Worm (Caenorhabditis elegans) whole organism, late embryonic: Measurements from ENCODE around the gene C36C9.6.
"Not testable (repeated sequence)": the region's sequence is repeated elsewhere in the genome, so short reads cannot be mapped to it uniquely, and the experiment has no call there.

Experiments used
- C08G9.2 ChIP-seq: sonication (generic microtip); optimal IDR thresholded peaks from 2 replicates; lab custom pipeline; 2016; ENCODE audit warnings: mild to moderate bottlenecking, missing genetic modification characterization, moderate library complexity, missing compliant biosample characterization
- C38D4.7 ChIP-seq: fragments of 200-800 bp; sonication (Bioruptor generic); optimal IDR thresholded peaks from 2 replicates; lab custom pipeline; 2018; ENCODE audit warnings: mild to moderate bottlenecking, missing genetic modification characterization, moderate library complexity, missing compliant biosample characterization
- K02D7.2 ChIP-seq: sonication (generic microtip); optimal IDR thresholded peaks from 2 replicates; lab custom pipeline; 2017; ENCODE audit warnings: mild to moderate bottlenecking, missing genetic modification characterization, missing compliant biosample characterization
- K09A11.1 ChIP-seq: sonication (generic microtip); optimal IDR thresholded peaks from 2 replicates; lab custom pipeline; 2017; ENCODE audit warnings: antibody characterized with exemption, mild to moderate bottlenecking, missing genetic modification characterization, missing compliant biosample characterization; ENCODE audit not compliant: insufficient read depth
- T23F11.4 ChIP-seq: fragments of 200-800 bp; sonication (Bioruptor generic); optimal IDR thresholded peaks from 2 replicates; lab custom pipeline; 2018; ENCODE audit warnings: mild to moderate bottlenecking, missing genetic modification characterization, missing compliant biosample characterization
- Y22D7AL.16 ChIP-seq: sonication (generic microtip); optimal IDR thresholded peaks from 2 replicates; lab custom pipeline; 2016; ENCODE audit warnings: missing genetic modification characterization, missing compliant biosample characterization
- ahr-1 ChIP-seq: sonication (generic microtip); optimal IDR thresholded peaks from 2 replicates; lab custom pipeline; 2016; ENCODE audit warnings: missing genetic modification characterization, missing compliant biosample characterization
- ama-1 ChIP-seq: fragments of 150-350 bp; optimal IDR thresholded peaks from 2 replicates; lab custom pipeline; 2014
- ceh-2 ChIP-seq: sonication (generic microtip); optimal IDR thresholded peaks from 2 replicates; lab custom pipeline; 2016; ENCODE audit warnings: missing genotype, missing genetic modification characterization, missing compliant biosample characterization
- ceh-22 ChIP-seq: sonication (generic microtip); optimal IDR thresholded peaks from 2 replicates; lab custom pipeline; 2017; ENCODE audit warnings: missing biosample characterization, missing genetic modification characterization
- ceh-24 ChIP-seq: sonication (generic microtip); optimal IDR thresholded peaks from 2 replicates; lab custom pipeline; 2016; ENCODE audit warnings: mild to moderate bottlenecking, missing genetic modification characterization, missing compliant biosample characterization
- ceh-30 ChIP-seq: fragments of 150-350 bp; optimal IDR thresholded peaks from 2 replicates; lab custom pipeline; 2014; ENCODE audit warnings: missing biosample characterization, missing genetic modification characterization
- ceh-31 ChIP-seq: sonication (generic microtip); optimal IDR thresholded peaks from 2 replicates; lab custom pipeline; 2016; ENCODE audit warnings: missing genetic modification characterization, missing compliant biosample characterization
- ceh-34 ChIP-seq: sonication (generic microtip); optimal IDR thresholded peaks from 2 replicates; lab custom pipeline; 2016; ENCODE audit warnings: mild to moderate bottlenecking, missing genetic modification characterization, missing compliant biosample characterization
- ceh-45 ChIP-seq: fragments of 200-800 bp; sonication (Bioruptor generic); IDR thresholded peaks from 2 replicates; pipeline ENCODE4 v1.3.6; 2022; ENCODE audit warnings: missing genetic modification reagents, missing genetic modification characterization, missing compliant biosample characterization
- ceh-48 ChIP-seq: sonication (generic microtip); optimal IDR thresholded peaks from 2 replicates; lab custom pipeline; 2016; ENCODE audit warnings: missing genetic modification characterization, inconsistent platforms, missing compliant biosample characterization
- ceh-9 ChIP-seq: sonication (generic microtip); optimal IDR thresholded peaks from 2 replicates; lab custom pipeline; 2016; ENCODE audit warnings: mild to moderate bottlenecking, missing genetic modification characterization, inconsistent platforms, missing compliant biosample characterization
- elt-2 ChIP-seq: sonication (generic microtip); optimal IDR thresholded peaks from 2 replicates; lab custom pipeline; 2016; ENCODE audit warnings: missing genetic modification reagents, missing genetic modification characterization, missing compliant biosample characterization
- elt-4 ChIP-seq: sonication (generic microtip); optimal IDR thresholded peaks from 2 replicates; lab custom pipeline; 2016; ENCODE audit warnings: missing genetic modification characterization, missing compliant biosample characterization
- eyg-1 ChIP-seq: sonication (generic microtip); optimal IDR thresholded peaks from 2 replicates; lab custom pipeline; 2016; ENCODE audit warnings: missing genotype, missing genetic modification characterization, missing compliant biosample characterization
- fkh-10 ChIP-seq: fragments of 150-350 bp; optimal IDR thresholded peaks from 2 replicates; lab custom pipeline; 2014; ENCODE audit warnings: missing biosample characterization, missing genetic modification reagents, missing genetic modification characterization
- fkh-6 ChIP-seq: sonication (generic microtip); optimal IDR thresholded peaks from 2 replicates; lab custom pipeline; 2016; ENCODE audit warnings: missing genetic modification characterization, missing compliant biosample characterization
- hlh-13 ChIP-seq: fragments of 200-800 bp; sonication (Bioruptor generic); optimal IDR thresholded peaks from 2 replicates; lab custom pipeline; 2018; ENCODE audit warnings: mild to moderate bottlenecking, missing genetic modification characterization, missing compliant biosample characterization
- hlh-15 ChIP-seq: sonication (generic microtip); optimal IDR thresholded peaks from 2 replicates; lab custom pipeline; 2016; ENCODE audit warnings: missing genetic modification characterization, missing compliant biosample characterization
- hlh-30 ChIP-seq: sonication (generic microtip); optimal IDR thresholded peaks from 2 replicates; lab custom pipeline; 2017; ENCODE audit warnings: antibody characterized with exemption, missing genetic modification characterization, missing compliant biosample characterization; ENCODE audit not compliant: insufficient read depth
- lim-6 ChIP-seq: sonication (generic microtip); optimal IDR thresholded peaks from 2 replicates; lab custom pipeline; 2016; ENCODE audit warnings: missing genetic modification characterization, missing compliant biosample characterization
- mec-3 ChIP-seq: sonication (generic microtip); optimal IDR thresholded peaks from 2 replicates; lab custom pipeline; 2016; ENCODE audit warnings: borderline replicate concordance, missing genetic modification characterization, missing compliant biosample characterization
- nhr-232 ChIP-seq: sonication (generic microtip); optimal IDR thresholded peaks from 2 replicates; lab custom pipeline; 2016; ENCODE audit warnings: missing genetic modification characterization, missing compliant biosample characterization
- npax-4 ChIP-seq: sonication (generic microtip); optimal IDR thresholded peaks from 2 replicates; lab custom pipeline; 2016; ENCODE audit warnings: missing genetic modification characterization, missing compliant biosample characterization
- odd-2 ChIP-seq: sonication (generic microtip); optimal IDR thresholded peaks from 2 replicates; lab custom pipeline; 2017; ENCODE audit warnings: antibody characterized with exemption, mild to moderate bottlenecking, missing genetic modification characterization, missing compliant biosample characterization
- pag-3 ChIP-seq: sonication (generic microtip); optimal IDR thresholded peaks from 2 replicates; lab custom pipeline; 2016; ENCODE audit warnings: missing compliant biosample characterization, missing genetic modification characterization, borderline replicate concordance
- pqm-1 ChIP-seq: sonication (generic microtip); optimal IDR thresholded peaks from 2 replicates; lab custom pipeline; 2016; ENCODE audit warnings: missing genetic modification characterization, missing compliant biosample characterization
- sdc-2 ChIP-seq: sonication (generic microtip); optimal IDR thresholded peaks from 2 replicates; lab custom pipeline; 2016; ENCODE audit warnings: missing genotype, missing genetic modification characterization, missing compliant biosample characterization
- tbx-7 ChIP-seq: sonication (generic microtip); optimal IDR thresholded peaks from 2 replicates; lab custom pipeline; 2016; ENCODE audit warnings: missing genotype, missing genetic modification characterization, missing compliant biosample characterization
- ttx-3 ChIP-seq: sonication (generic microtip); optimal IDR thresholded peaks from 2 replicates; lab custom pipeline; 2016; ENCODE audit warnings: missing genetic modification reagents, missing genetic modification characterization, missing compliant biosample characterization
- unc-42 ChIP-seq: sonication (generic microtip); optimal IDR thresholded peaks from 2 replicates; lab custom pipeline; 2016; ENCODE audit warnings: missing genotype, missing genetic modification characterization, missing compliant biosample characterization
- unc-55 ChIP-seq: sonication (generic microtip); optimal IDR thresholded peaks from 2 replicates; lab custom pipeline; 2017; ENCODE audit warnings: missing biosample characterization, missing genetic modification reagents, missing genetic modification characterization
- unc-86 ChIP-seq: sonication (generic microtip); optimal IDR thresholded peaks from 2 replicates; lab custom pipeline; 2016; ENCODE audit warnings: missing genetic modification characterization, missing compliant biosample characterization
- zip-5 ChIP-seq: sonication (generic microtip); optimal IDR thresholded peaks from 2 replicates; lab custom pipeline; 2016; ENCODE audit warnings: missing genetic modification characterization, missing compliant biosample characterization
- ztf-16 ChIP-seq: sonication (generic microtip); optimal IDR thresholded peaks from 2 replicates; lab custom pipeline; 2017; ENCODE audit warnings: missing genetic modification characterization, missing compliant biosample characterization

The C36C9.6 gene

ce11 chrX:1696879-1697278 is 6.1 kb upstream of the C36C9.6 start, which contains the start of gene C36C9.4:
Gene C36C9.4, minus strand, starts transcription at chrX:1696979.
- TF ChIP-seq ztf-16 (tag; lab: Kevin White, UChicago); T23F11.4 (GFP tag; lab: Kevin White, UChicago); unc-55 (GFP tag; lab: Kevin White, UChicago): not testable (repeated sequence)

- TF ChIP-seq ceh-31 (tag; lab: Kevin White, UChicago); K02D7.2; ceh-2 (tag; lab: Kevin White, UChicago): not testable (repeated sequence)
Observed at ce11 chrX:1689996-1690395, 798 bp downstream of the C36C9.6 start, which contains the start of gene C36C9.12. Gene C36C9.12, minus strand, starts transcription at chrX:1690096.

ce11 chrX:1687079-1687478 is 3.7 kb downstream of the C36C9.6 start, which contains the start of gene C36C9.11:
Gene C36C9.11, plus strand, starts transcription at chrX:1687379.
- TF ChIP-seq fkh-6 (tag; lab: Kevin White, UChicago); ttx-3 (tag; lab: Kevin White, UChicago); ceh-45 (GFP tag; lab: Robert Waterston, UW): not testable (repeated sequence)
- TF ChIP-seq, all 69 proteins: peak for 0; not testable (repeated sequence) for 69

- no peak for TF ChIP-seq tbx-7 (tag; lab: Kevin White, UChicago)
- TF ChIP-seq lim-6 (tag; lab: Kevin White, UChicago): no peak
- TF ChIP-seq C38D4.7 (GFP tag; lab: Kevin White, UChicago): no peak
- TF ChIP-seq hlh-13: no peak
- peak; percentile 84 for TF ChIP-seq sdc-2
- no peak for TF ChIP-seq ama-1 (lab: Kevin White, UChicago)
- no peak for TF ChIP-seq mec-3
- TF ChIP-seq T23F11.4 (GFP tag; lab: Kevin White, UChicago): no peak
- TF ChIP-seq, all 69 proteins: peak for 1
Observed at ce11 chrX:1682558-1682957, 8.2 kb downstream of the C36C9.6 start, which contains the start of gene meg-4. Gene meg-4, plus strand, starts transcription at chrX:1682954.

- TF ChIP-seq K02D7.2 (no peak), Y22D7AL.16 (tag; lab: Kevin White, UChicago) (no peak), eyg-1 (tag; lab: Kevin White, UChicago) (no peak), pag-3 (tag; lab: Kevin White, UChicago) (no peak), ceh-22 (tag; lab: Kevin White, UChicago) (no peak), C08G9.2 (tag; lab: Kevin White, UChicago) (no peak), ahr-1 (tag; lab: Kevin White, UChicago) (no peak), ceh-2 (tag; lab: Kevin White, UChicago) (no peak), C38D4.7 (GFP tag; lab: Kevin White, UChicago) (no peak), ceh-34 (tag; lab: Kevin White, UChicago) (no peak), ceh-30 (tag; lab: Kevin White, UChicago) (no peak), ceh-48 (tag; lab: Kevin White, UChicago) (no peak), zip-5 (tag; lab: Kevin White, UChicago) (no peak), nhr-232 (tag; lab: Kevin White, UChicago) (no peak)
Observed at ce11 chrX:1678021-1678420, 12.8 kb downstream of the C36C9.6 start, which contains the start of gene fbxa-170. Gene fbxa-170, minus strand, starts transcription at chrX:1678121.

- TF ChIP-seq elt-2 (tag; lab: Kevin White, UChicago): no peak
- TF ChIP-seq K09A11.1: no peak
- TF ChIP-seq ztf-16 (tag; lab: Kevin White, UChicago): no peak
- TF ChIP-seq tbx-7 (tag; lab: Kevin White, UChicago): no peak
- no peak for TF ChIP-seq ceh-48 (tag; lab: Kevin White, UChicago)
Observed at ce11 chrX:1675879-1676278, 14.9 kb downstream of the C36C9.6 start.

ce11 chrX:1674056-1674455 is 16.7 kb downstream of the C36C9.6 start, which contains the start of gene tbx-31:
Gene tbx-31, minus strand, starts transcription at chrX:1674156.
- TF ChIP-seq ceh-9 (tag; lab: Kevin White, UChicago) (no peak), ama-1 (lab: Kevin White, UChicago) (no peak), elt-4 (no peak), ceh-24 (tag; lab: Kevin White, UChicago) (no peak), Y22D7AL.16 (tag; lab: Kevin White, UChicago) (no peak), pqm-1 (tag; lab: Kevin White, UChicago) (no peak), hlh-15 (tag; lab: Kevin White, UChicago) (no peak), unc-86 (no peak), fkh-10 (GFP tag; lab: Kevin White, UChicago) (no peak), eyg-1 (tag; lab: Kevin White, UChicago) (no peak), hlh-30 (tag; lab: Kevin White, UChicago) (no peak), fkh-6 (tag; lab: Kevin White, UChicago) (no peak), odd-2 (tag; lab: Kevin White, UChicago) (no peak), K02D7.2 (no peak), npax-4 (no peak), unc-42 (tag; lab: Kevin White, UChicago) (no peak), elt-2 (tag; lab: Kevin White, UChicago) (no peak)
